Worm (Caenorhabditis elegans): ENCODE data around the gene Y11D7A.8.

DNA sequence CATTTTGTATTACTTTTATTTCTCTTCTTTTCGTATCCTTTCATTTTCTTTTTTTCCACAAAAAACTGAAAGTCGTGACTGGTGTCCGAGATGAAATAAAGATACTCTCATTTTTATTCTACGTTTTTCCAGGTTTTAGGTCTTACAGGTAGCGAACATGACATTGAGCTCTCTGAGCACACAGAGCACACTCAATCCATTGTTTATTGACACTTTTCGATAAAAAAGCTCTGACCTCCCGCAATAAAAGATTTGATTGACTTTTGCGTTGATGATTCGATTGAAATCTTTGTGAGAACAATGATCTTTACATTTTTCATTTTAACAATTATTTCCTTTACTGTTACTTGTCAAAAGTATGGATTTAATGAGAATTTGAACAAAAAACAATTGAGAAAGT is 39.1 kb upstream of the Y11D7A.8 start, which contains the start of gene C46C2.6:
- no peak for TF ChIP-seq nhr-237 (tag; optimal IDR thresholded peaks at IDR 0.05)
- no peak for TF ChIP-seq elt-1 (tag; optimal IDR thresholded peaks at IDR 0.05)
- no peak for TF ChIP-seq egl-27 (tag; optimal IDR thresholded peaks at IDR 0.05)
- no peak for TF ChIP-seq mdl-1 (tag; optimal IDR thresholded peaks at IDR 0.05)
- TF ChIP-seq R02D3.7 (tag; optimal IDR thresholded peaks at IDR 0.05) = no peak
- no peak for TF ChIP-seq ztf-1 (GFP tag; conservative IDR thresholded peaks at IDR 0.05)
- TF ChIP-seq zag-1 (tag; optimal IDR thresholded peaks at IDR 0.05) = no peak
- TF ChIP-seq unc-62 (GFP tag; optimal IDR thresholded peaks at IDR 0.05) = no peak
- TF ChIP-seq peb-1 (tag; optimal IDR thresholded peaks at IDR 0.05) = no peak
- TF ChIP-seq aly-2 (tag; optimal IDR thresholded peaks at IDR 0.05) = no peak
- no peak for TF ChIP-seq ama-1 (optimal IDR thresholded peaks at IDR 0.05)
- no peak for TF ChIP-seq lin-13 (GFP tag; optimal IDR thresholded peaks at IDR 0.05)
- no peak for TF ChIP-seq snpc-4 (tag; optimal IDR thresholded peaks at IDR 0.05)
- TF ChIP-seq lsy-2 (tag; optimal IDR thresholded peaks at IDR 0.05) = no peak
